Worm (Caenorhabditis elegans) whole organism, L2 larva: Measurements from ENCODE around the gene H19J13.2.

Experiments used
- F13H6.1 ChIP-seq: sonication (generic microtip); optimal IDR thresholded peaks from 2 replicates; lab custom pipeline; 2016; ENCODE audit warnings: missing genetic modification characterization, missing compliant biosample characterization
- skn-1 ChIP-seq: sonication (generic microtip); optimal IDR thresholded peaks from 2 replicates; lab custom pipeline; 2017; ENCODE audit warnings: missing biosample characterization, missing genetic modification characterization
- unc-62 ChIP-seq: fragments of 150-350 bp; optimal IDR thresholded peaks from 2 replicates; lab custom pipeline; 2014; ENCODE audit warnings: missing biosample characterization, missing genetic modification reagents, missing genetic modification characterization
- ztf-11 ChIP-seq: sonication (generic microtip); optimal IDR thresholded peaks from 2 replicates; lab custom pipeline; 2017; ENCODE audit warnings: missing biosample characterization, missing genetic modification characterization

DNA sequence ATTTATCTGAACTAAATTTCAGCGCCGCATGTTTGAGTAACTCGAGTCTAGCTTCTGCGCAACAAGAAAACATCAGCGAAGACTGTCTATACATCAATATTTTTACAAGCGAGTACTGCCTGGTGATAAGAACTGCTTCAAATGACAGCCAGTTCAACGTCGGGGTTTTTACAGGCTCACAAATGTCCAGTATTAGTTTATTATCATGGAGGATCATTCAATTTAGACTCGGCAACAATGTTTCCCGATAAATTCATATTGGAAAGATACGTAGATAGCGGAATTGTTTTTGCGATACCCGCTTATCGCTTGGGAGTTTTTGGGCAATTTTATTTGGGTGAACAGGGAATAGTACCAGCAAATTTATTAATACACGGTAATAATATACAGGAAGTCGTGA is 43.4 kb downstream of the H19J13.2 start:
- TF ChIP-seq skn-1 (tag; lab: Kevin White, UChicago), result no peak
- no peak for TF ChIP-seq unc-62 (GFP tag; lab: Kevin White, UChicago)
- TF ChIP-seq F13H6.1 (tag; lab: Kevin White, UChicago), result no peak
- TF ChIP-seq ztf-11, result no peak
